Worm (Caenorhabditis elegans) whole organism, L4 larva: ENCODE measurements around the gene C07A4.2.

Source experiments
- ctbp-1 ChIP-seq: fragments of 200-800 bp; sonication (Bioruptor generic); IDR thresholded peaks from 2 replicates; pipeline ENCODE4 v1.3.6; 2022; ENCODE audit warnings: missing genetic modification reagents, missing genetic modification characterization, missing compliant biosample characterization
- pqm-1 ChIP-seq: sonication (generic microtip); optimal IDR thresholded peaks from 2 replicates; lab custom pipeline; 2017; ENCODE audit warnings: missing biosample characterization, missing genetic modification characterization

DNA sequence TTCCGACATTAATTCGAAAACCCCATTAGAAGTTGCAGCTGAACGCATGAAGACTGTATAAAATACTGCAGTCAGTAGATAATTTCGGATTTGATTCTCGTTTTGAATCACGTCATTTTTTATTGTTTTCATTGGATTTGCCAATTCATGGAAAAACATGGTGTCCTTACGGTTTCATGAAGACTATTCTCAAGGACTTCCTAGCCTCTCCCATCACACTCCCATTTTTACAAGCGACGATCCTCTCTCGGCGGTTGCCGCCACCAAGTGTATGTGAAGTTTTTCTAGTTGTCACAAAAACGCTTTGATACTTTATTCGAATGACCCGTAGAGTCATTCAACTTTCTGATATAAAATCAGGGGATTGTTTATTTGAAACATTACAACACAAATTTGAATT lies 17.8 kb downstream of the C07A4.2 start:
- TF ChIP-seq ctbp-1 (GFP tag; lab: Robert Waterston, UW), result no peak
- no peak for TF ChIP-seq pqm-1 (tag; lab: Kevin White, UChicago)
